Fruit fly (Drosophila melanogaster): ENCODE measurements around the gene alphaTub84B.
A peak's percentile ranks its signal among the peaks of the same experiment; 100 is the strongest.

alphaTub84B gene

DNA sequence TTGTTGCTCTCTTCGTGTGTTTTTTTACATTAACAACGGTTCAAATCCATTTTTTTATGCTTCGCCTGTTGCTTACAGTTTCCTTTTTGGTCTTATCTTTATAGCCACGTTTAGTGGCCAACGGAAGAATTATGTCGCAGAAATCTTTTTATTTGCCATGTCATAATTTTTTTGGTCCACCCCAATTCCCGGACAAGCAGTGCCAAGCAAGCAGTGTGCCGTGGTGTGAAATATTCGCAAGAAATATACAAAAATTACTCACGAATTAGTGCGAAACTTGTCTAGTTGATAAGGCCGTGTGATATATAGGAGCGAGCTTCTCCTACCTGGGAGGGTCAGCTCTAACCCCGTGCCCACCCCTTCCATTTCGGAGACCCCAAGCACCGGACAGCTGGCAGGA lies 45.5 kb upstream of the alphaTub84B start:
- TF ChIP-seq OdsH (GFP tag; optimal IDR thresholded peaks at IDR 0.05) (no peak), ey (GFP tag; optimal IDR thresholded peaks at IDR 0.05) (no peak), dmrt93B (GFP tag; optimal IDR thresholded peaks at IDR 0.05) (no peak), Myc (optimal IDR thresholded peaks at IDR 0.05) (no peak), pan (optimal IDR thresholded peaks at IDR 0.05) (no peak), Dfd (GFP tag; optimal IDR thresholded peaks at IDR 0.05) (no peak), Hr78 (GFP tag; optimal IDR thresholded peaks at IDR 0.05) (no peak), CG32264 (GFP tag; optimal IDR thresholded peaks at IDR 0.05) (no peak), HLH106 (tag; optimal IDR thresholded peaks at IDR 0.05) (no peak), CG9705 (GFP tag; optimal IDR thresholded peaks at IDR 0.05) (no peak), Hnf4 (GFP tag; optimal IDR thresholded peaks at IDR 0.05) (no peak), Jra (GFP tag; optimal IDR thresholded peaks at IDR 0.05) (no peak), Rel (GFP tag; optimal IDR thresholded peaks at IDR 0.05) (no peak), Rel (tag; optimal IDR thresholded peaks at IDR 0.05) (no peak), N (GFP tag; optimal IDR thresholded peaks at IDR 0.05) (no peak), Vsx2 (GFP tag; optimal IDR thresholded peaks at IDR 0.05; ENCODE audit: partially characterized antibody) (no peak)

DNA sequence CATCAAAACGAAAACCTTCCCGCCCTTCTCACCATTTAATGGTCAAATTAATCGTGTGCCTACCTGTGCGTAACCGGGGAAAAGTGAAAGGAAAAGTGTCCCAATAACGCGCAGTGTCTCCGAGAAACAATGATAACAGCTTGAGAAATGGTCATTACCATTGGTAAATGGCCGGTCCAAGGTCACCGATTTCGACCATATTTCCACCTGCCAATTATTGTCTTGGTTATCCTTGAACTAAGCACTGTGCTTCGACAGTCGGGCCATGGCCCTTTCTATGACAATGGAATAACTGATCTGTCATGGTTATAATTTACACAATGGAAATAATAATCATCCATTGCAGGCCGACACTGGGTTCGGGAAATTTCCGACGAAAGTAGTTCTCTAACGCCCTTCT lies 42.4 kb upstream of the alphaTub84B start:
- no peak for TF ChIP-seq usp (GFP tag; optimal IDR thresholded peaks at IDR 0.05)
- TF ChIP-seq Sp1 (GFP tag; optimal IDR thresholded peaks at IDR 0.05): no peak

DNA sequence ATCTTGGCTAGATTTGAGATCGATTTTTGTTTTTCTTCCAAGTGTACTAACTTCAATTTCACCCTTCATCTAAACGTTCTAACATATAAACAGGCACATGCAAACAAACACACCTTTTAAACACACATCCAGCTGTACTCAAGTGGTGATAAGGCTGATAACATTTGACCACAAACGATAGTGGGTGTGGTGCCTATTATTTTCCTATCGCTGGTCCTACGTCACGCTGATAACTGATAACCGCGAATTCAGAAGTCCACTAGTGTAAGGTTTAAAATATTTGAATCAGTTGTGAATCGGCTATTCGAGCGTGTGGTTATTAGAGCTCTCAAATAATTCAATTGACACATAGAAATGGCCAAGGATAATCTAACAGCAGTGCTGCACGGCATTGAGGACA lies 34.2 kb upstream of the alphaTub84B start, which contains the start of gene Sodh1:
Gene Sodh1 (plus strand): TSS at position 94 of the 400 bp plus-strand sequence.
- no peak for TF ChIP-seq CG32264 (GFP tag; optimal IDR thresholded peaks at IDR 0.05)
- no peak for TF ChIP-seq foxo (GFP tag; optimal IDR thresholded peaks at IDR 0.05)
- TF ChIP-seq fru (GFP tag; optimal IDR thresholded peaks at IDR 0.05): no peak
- no peak for TF ChIP-seq Dfd (GFP tag; optimal IDR thresholded peaks at IDR 0.05)
- no peak for TF ChIP-seq Jra (GFP tag; optimal IDR thresholded peaks at IDR 0.05)
- TF ChIP-seq Dif (GFP tag; optimal IDR thresholded peaks at IDR 0.05; ENCODE audit: partially characterized antibody): no peak
- no peak for TF ChIP-seq CrebA (GFP tag; optimal IDR thresholded peaks at IDR 0.05; ENCODE audit: borderline replicate concordance)
- no peak for TF ChIP-seq Myc (optimal IDR thresholded peaks at IDR 0.05)
- no peak for TF ChIP-seq Abd-B (GFP tag; optimal IDR thresholded peaks at IDR 0.05)
- no peak for TF ChIP-seq sage (GFP tag; optimal IDR thresholded peaks at IDR 0.05)

DNA sequence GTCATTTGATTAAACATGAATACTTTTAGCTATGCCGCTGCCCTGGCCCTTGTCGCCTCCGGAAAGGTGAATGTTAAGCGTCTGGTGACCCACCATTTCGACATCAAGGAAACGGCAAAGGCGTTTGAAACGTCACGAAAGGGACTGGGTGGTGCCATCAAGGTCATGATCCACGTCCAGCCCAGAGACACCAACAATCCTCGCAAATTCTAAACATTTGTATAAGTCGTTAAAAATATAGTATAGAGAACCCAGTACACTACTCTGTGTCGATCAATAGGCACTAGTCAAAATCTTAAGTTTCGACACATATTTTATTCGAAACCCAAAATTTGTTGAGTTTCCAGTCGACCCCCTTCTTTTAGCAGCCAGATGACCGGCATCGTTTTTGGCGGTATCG lies 32.1 kb upstream of the alphaTub84B start, which contains the start of gene CG1979:
Gene CG1979 (plus strand): TSS at position 301 of the 400 bp plus-strand sequence.
- TF ChIP-seq Mio (GFP tag; optimal IDR thresholded peaks at IDR 0.05) (no peak), rgr (GFP tag; optimal IDR thresholded peaks at IDR 0.05) (no peak)

DNA sequence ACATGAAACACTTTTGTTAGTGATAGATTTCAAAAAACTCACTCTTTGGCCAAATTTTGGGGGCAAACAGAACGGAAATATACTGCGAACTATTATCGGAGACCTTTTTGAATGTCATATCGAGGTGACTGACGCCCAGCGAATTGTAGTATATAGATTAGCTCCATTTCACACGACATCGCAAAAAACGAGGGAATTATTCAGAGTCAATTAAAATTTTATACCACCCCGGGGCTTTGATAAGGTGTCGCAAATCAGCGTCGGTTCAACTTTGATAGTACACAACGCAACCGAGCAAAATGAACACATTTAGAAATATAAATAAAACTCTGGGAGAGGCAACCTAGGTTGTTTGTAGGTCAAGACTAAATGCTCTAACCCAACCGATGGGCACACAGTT lies 28.4 kb upstream of the alphaTub84B start:
- TF ChIP-seq dmrt93B (GFP tag; optimal IDR thresholded peaks at IDR 0.05) (no peak), CrebA (GFP tag; optimal IDR thresholded peaks at IDR 0.05; ENCODE audit: borderline replicate concordance) (peak; percentile 34)

DNA sequence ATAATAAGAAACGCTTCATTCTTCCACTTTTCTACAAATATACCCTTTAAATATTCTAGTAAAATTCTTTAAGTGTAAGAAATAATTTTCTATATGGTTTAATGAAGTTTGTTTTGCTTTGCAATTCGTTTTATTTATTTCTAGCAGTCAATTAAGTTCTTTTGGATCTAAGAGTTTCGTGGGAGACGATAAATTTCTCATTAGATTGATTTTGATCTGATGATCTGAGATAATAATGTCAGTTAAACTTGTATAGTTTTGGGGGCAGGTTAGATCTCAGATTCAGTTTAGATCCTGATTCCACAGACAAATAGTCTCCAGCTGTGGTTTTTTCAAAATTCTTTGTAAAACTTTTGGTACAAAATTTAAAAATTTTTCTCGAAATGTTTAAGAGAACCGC lies 27.4 kb upstream of the alphaTub84B start, which contains the start of gene dj:
Gene dj (plus strand): TSS at position 301 of the 400 bp plus-strand sequence.
- TF ChIP-seq Rel (GFP tag; optimal IDR thresholded peaks at IDR 0.05) (no peak), Rel (tag; optimal IDR thresholded peaks at IDR 0.05) (no peak), fru (GFP tag; optimal IDR thresholded peaks at IDR 0.05) (no peak), CrebA (GFP tag; optimal IDR thresholded peaks at IDR 0.05; ENCODE audit: borderline replicate concordance) (no peak), Sp1 (GFP tag; optimal IDR thresholded peaks at IDR 0.05) (no peak), Dif (GFP tag; optimal IDR thresholded peaks at IDR 0.05; ENCODE audit: partially characterized antibody) (no peak), dl (GFP tag; optimal IDR thresholded peaks at IDR 0.05; ENCODE audit: insufficient read depth in 1 of 2, partially characterized antibody in 2 of 2) (no peak), tai (GFP tag; optimal IDR thresholded peaks at IDR 0.05) (no peak), GATAd (GFP tag; optimal IDR thresholded peaks at IDR 0.05) (no peak), br (GFP tag; optimal IDR thresholded peaks at IDR 0.05) (no peak), usp (GFP tag; optimal IDR thresholded peaks at IDR 0.05) (no peak), Dfd (GFP tag; optimal IDR thresholded peaks at IDR 0.05) (no peak), CG32264 (GFP tag; optimal IDR thresholded peaks at IDR 0.05) (no peak), Mio (GFP tag; optimal IDR thresholded peaks at IDR 0.05) (no peak), Vsx2 (GFP tag; optimal IDR thresholded peaks at IDR 0.05; ENCODE audit: partially characterized antibody) (no peak)
